Fruit fly (Drosophila melanogaster) whole organism, embryonic: ENCODE data around the gene Ak1.

ENCODE experiments used
- CG6175 ChIP-seq: fragments of 200-800 bp; sonication (Bioruptor generic); IDR thresholded peaks from 3 replicates; pipeline ENCODE4 v1.3.6; 2022; ENCODE audit warnings: missing biosample characterization, missing genetic modification characterization
- Stat92E ChIP-seq, 3 experiments: fragments of >200 bp in 2 of 3; fragments of 200-800 bp in 1 of 3; sonication (Bioruptor generic) in 1 of 3; optimal IDR thresholded peaks; 2 replicates each; lab custom pipeline; 2017 to 2019; ENCODE audit warnings: missing biosample characterization in 3 of 3, missing genetic modification characterization in 3 of 3, mild to moderate bottlenecking in 1 of 3, moderate library complexity in 1 of 3
- TFAM ChIP-seq: fragments of 200-800 bp; sonication (Bioruptor generic); optimal IDR thresholded peaks from 2 replicates; lab custom pipeline; 2017; ENCODE audit warnings: missing biosample characterization, missing genetic modification characterization, inconsistent platforms
- nmo ChIP-seq: fragments of 200-800 bp; sonication (Bioruptor generic); optimal IDR thresholded peaks from 2 replicates; lab custom pipeline; 2018; ENCODE audit warnings: missing biosample characterization, mild to moderate bottlenecking, missing genetic modification characterization, moderate library complexity

DNA sequence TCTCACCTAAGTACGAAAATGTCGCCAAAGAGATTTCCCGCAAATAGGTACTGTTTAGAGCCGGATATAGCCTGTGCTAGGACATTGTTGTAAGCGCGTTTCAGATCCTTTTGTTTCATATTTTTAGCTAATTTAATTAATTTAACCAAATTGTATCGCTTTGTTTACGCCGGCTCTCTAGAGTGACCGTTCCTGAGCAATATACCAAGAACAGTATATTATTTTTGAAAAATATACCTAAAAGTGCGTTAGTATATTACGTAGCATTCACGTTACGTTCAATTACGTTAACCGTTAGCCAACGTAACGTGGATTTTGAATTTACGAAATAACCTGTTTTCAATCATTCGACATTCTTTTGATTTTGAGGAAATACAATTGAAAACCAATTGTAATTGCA is 10.4 kb downstream of the Ak1 start, which contains the start of gene thoc6:
- no peak for TF ChIP-seq TFAM (GFP tag; lab: Kevin White, UChicago)
- TF ChIP-seq CG6175 (GFP tag; lab: Robert Waterston, UW) = no peak
- no peak for TF ChIP-seq Stat92E (GFP tag; optimal IDR thresholded peaks at IDR 0.05; lab: Kevin White, UChicago)
- TF ChIP-seq nmo (GFP tag; lab: Kevin White, UChicago) = no peak
